Fruit fly (Drosophila melanogaster): Measurements from ENCODE around the gene brwl.

brwl gene

DNA sequence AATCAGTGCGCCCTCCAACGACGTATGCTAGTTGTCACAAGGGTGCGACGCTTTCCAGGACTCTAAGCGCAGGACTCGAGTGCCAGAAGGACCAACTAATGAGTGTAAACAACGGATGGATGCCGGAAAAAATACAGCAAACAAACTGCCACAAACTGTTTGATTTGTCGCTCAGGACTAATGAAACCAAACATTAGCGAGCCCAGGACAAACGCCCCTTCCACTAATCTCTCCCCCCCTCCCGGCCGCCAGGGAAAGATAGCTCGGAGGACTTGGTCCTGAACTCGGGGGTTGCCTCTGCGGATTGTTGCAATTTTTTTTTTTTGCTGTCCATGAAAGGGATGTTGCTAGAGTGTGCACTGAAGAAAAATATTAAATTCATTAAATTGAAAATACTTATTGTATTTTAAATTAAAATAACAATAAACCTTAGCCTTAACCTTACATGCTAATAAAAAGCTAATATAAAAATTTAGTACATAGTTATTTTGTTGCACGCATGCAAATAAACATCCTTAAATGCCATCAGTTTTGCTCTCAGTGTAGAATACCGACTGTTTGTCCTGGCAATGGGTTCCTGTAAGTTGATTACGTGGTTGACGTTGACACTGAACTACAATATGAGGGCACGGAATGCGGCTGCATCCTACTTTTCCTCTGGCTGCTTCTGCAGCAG, 26.1 kb downstream of the brwl start (continued):
- peak; percentile 72; the same call in 1 of the 2 replicates for TF ChIP-seq chm (GFP tag; IDR thresholded peaks at IDR 0.05)
- TF ChIP-seq Lpt (GFP tag; optimal IDR thresholded peaks at IDR 0.05), result no peak
- peak; percentile 34; the same call in 1 of the 2 replicates for TF ChIP-seq HLH3B (GFP tag; IDR thresholded peaks at IDR 0.05)
- TF ChIP-seq Six4 (GFP tag; optimal IDR thresholded peaks at IDR 0.05), result peak; percentile 33
- TF ChIP-seq Atf3 (GFP tag; optimal IDR thresholded peaks at IDR 0.05), result no peak
- TF ChIP-seq otp (GFP tag; IDR thresholded peaks at IDR 0.05), result 0 out of 3 replicates have a peak, but pooled peaks have one; percentile 12
- no peak for TF ChIP-seq CG10654 (GFP tag; optimal IDR thresholded peaks at IDR 0.05)
- no peak for TF ChIP-seq mam (GFP tag; optimal IDR thresholded peaks at IDR 0.05)
- no peak for TF ChIP-seq CG30431 (GFP tag; optimal IDR thresholded peaks at IDR 0.05)
- TF ChIP-seq Spps (tag; optimal IDR thresholded peaks at IDR 0.05), result peak; percentile 56
- 0 out of 2 replicates have a peak, but pooled peaks have one; percentile 14 for TF ChIP-seq H2.0 (GFP tag; IDR thresholded peaks at IDR 0.05)
- TF ChIP-seq dysf (GFP tag; IDR thresholded peaks at IDR 0.05), result peak; percentile 38; the same call in 1 of the 3 replicates
- no peak for TF ChIP-seq cg (GFP tag; optimal IDR thresholded peaks at IDR 0.05)
- TF ChIP-seq kah (GFP tag; optimal IDR thresholded peaks at IDR 0.05), result no peak
- peak; percentile 25; the same call in 1 of the 2 replicates for TF ChIP-seq peb (GFP tag; IDR thresholded peaks at IDR 0.05)
- no peak for TF ChIP-seq Deaf1 (tag; optimal IDR thresholded peaks at IDR 0.05)
- no peak for TF ChIP-seq ac (GFP tag; optimal IDR thresholded peaks at IDR 0.05)
- TF ChIP-seq CG14667 (GFP tag; IDR thresholded peaks at IDR 0.05), result 0 out of 2 replicates have a peak, but pooled peaks have one; percentile 13
- peak; percentile 46 for TF ChIP-seq CG2202 (tag; optimal IDR thresholded peaks at IDR 0.05)
- no peak for TF ChIP-seq CG13624 (GFP tag; optimal IDR thresholded peaks at IDR 0.05)
- no peak for TF ChIP-seq Mrtf (GFP tag; IDR thresholded peaks at IDR 0.05)
- peak; percentile 10 for TF ChIP-seq CG5245 (GFP tag; optimal IDR thresholded peaks at IDR 0.05)
- TF ChIP-seq C15 (GFP tag; IDR thresholded peaks at IDR 0.05), result no peak
- TF ChIP-seq lmd (GFP tag; IDR thresholded peaks at IDR 0.05), result no peak
- no peak for TF ChIP-seq lilli (GFP tag; optimal IDR thresholded peaks at IDR 0.05)
- no peak for TF ChIP-seq CG10321 (GFP tag; IDR thresholded peaks at IDR 0.05)
- TF ChIP-seq CG9876 (GFP tag; optimal IDR thresholded peaks at IDR 0.05), result no peak
- TF ChIP-seq Dad (GFP tag; optimal IDR thresholded peaks at IDR 0.05), result no peak
- no peak for TF ChIP-seq prd (optimal IDR thresholded peaks at IDR 0.05)
- TF ChIP-seq prd (GFP tag; IDR thresholded peaks at IDR 0.05), result peak; percentile 79; the same call in 2 of the 3 replicates
- TF ChIP-seq Jarid2 (GFP tag; optimal IDR thresholded peaks at IDR 0.05), result no peak
- no peak for TF ChIP-seq sr (GFP tag; IDR thresholded peaks at IDR 0.05)
- TF ChIP-seq CrebB (tag; optimal IDR thresholded peaks at IDR 0.05), result no peak
- TF ChIP-seq CG13775 (GFP tag; optimal IDR thresholded peaks at IDR 0.05), result peak; percentile 44
- TF ChIP-seq CG15073 (GFP tag; optimal IDR thresholded peaks at IDR 0.05), result no peak
- no peak for TF ChIP-seq Kr (GFP tag; optimal IDR thresholded peaks at IDR 0.05)
- TF ChIP-seq sqz (GFP tag; optimal IDR thresholded peaks at IDR 0.05), result peak; percentile 91
- no peak for TF ChIP-seq CG12236 (GFP tag; optimal IDR thresholded peaks at IDR 0.05)
- TF ChIP-seq CG13296 (GFP tag; optimal IDR thresholded peaks at IDR 0.05), result no peak
- peak; percentile 9 for TF ChIP-seq lab (GFP tag; optimal IDR thresholded peaks at IDR 0.05)
- peak; percentile 32 for TF ChIP-seq CG1602 (GFP tag; optimal IDR thresholded peaks at IDR 0.05)
- peak; percentile 18; the same call in 1 of the 3 replicates for TF ChIP-seq tgo (GFP tag; IDR thresholded peaks at IDR 0.05)
- no peak for TF ChIP-seq Hmx (GFP tag; optimal IDR thresholded peaks at IDR 0.05)
- peak; percentile 43 for TF ChIP-seq CG8359 (GFP tag; optimal IDR thresholded peaks at IDR 0.05; ENCODE audit: borderline replicate concordance)
- peak; percentile 61 for TF ChIP-seq CG12391 (tag; optimal IDR thresholded peaks at IDR 0.05)
- TF ChIP-seq ssp (GFP tag; IDR thresholded peaks at IDR 0.05), result peak; percentile 33; the same call in 1 of the 2 replicates
- TF ChIP-seq ato (GFP tag; IDR thresholded peaks at IDR 0.05; ENCODE audit: partially characterized antibody), result no peak
- TF ChIP-seq CG11695 (GFP tag; IDR thresholded peaks at IDR 0.05), result no peak
- peak; percentile 5 for TF ChIP-seq CG1529 (GFP tag; optimal IDR thresholded peaks at IDR 0.05)
- no peak for TF ChIP-seq CG4707 (GFP tag; optimal IDR thresholded peaks at IDR 0.05)
- no peak for TF ChIP-seq run (tag; optimal IDR thresholded peaks at IDR 0.05)
